Worm (Caenorhabditis elegans) whole organism, L3 larva: ENCODE data around the gene atgl-1.

ENCODE experiments used
- ceh-82 ChIP-seq: fragments of 150-350 bp; optimal IDR thresholded peaks from 2 replicates; lab custom pipeline; 2014; ENCODE audit warnings: missing biosample characterization, missing genetic modification characterization
- elt-3 ChIP-seq, 3 experiments: fragments of 150-350 bp in 1 of 3; sonication (generic microtip) in 2 of 3; optimal IDR thresholded peaks; 2 replicates in 2 of 3; 4 replicates in 1 of 3; lab custom pipeline; 2014 to 2017; ENCODE audit warnings: missing biosample characterization in 3 of 3, missing genetic modification characterization in 3 of 3
- fos-1 ChIP-seq: fragments of 150-350 bp; optimal IDR thresholded peaks from 2 replicates; lab custom pipeline; 2014; ENCODE audit warnings: missing biosample characterization, missing genetic modification characterization
- mdl-1 ChIP-seq: fragments of 150-350 bp; optimal IDR thresholded peaks from 2 replicates; lab custom pipeline; 2014; ENCODE audit warnings: missing biosample characterization, missing genetic modification characterization
- ztf-11 ChIP-seq: fragments of 150-350 bp; optimal IDR thresholded peaks from 2 replicates; lab custom pipeline; 2014; ENCODE audit warnings: missing biosample characterization, missing genetic modification characterization

- TF ChIP-seq elt-3 (tag; optimal IDR thresholded peaks at IDR 0.05; lab: Kevin White, UChicago) (no peak), ceh-82 (tag; lab: Kevin White, UChicago) (no peak), fos-1 (no peak), mdl-1 (tag; lab: Kevin White, UChicago) (no peak), ztf-11 (tag; lab: Kevin White, UChicago) (no peak)
These were observed 38.8 kb downstream of the atgl-1 start, which contains the start of gene C16A3.5 for ce11 chrIII:6380472-6380871.
